Worm (Caenorhabditis elegans): ENCODE results near the gene eif-1.

eif-1 gene

ce11 chrII:4960690-4961089 lies 32.7 kb downstream of the eif-1 start:
- TF ChIP-seq tra-1 (GFP tag; IDR thresholded peaks at IDR 0.05) (no peak), dve-1 (tag; optimal IDR thresholded peaks at IDR 0.05; ENCODE audit: insufficient read depth) (peak; percentile 50), vab-7 (GFP tag; IDR thresholded peaks at IDR 0.05) (no peak), unc-62 (GFP tag; optimal IDR thresholded peaks at IDR 0.05 in 1 of 2) (no peak), unc-62 (tag; optimal IDR thresholded peaks at IDR 0.05) (no peak), lin-1 (GFP tag; IDR thresholded peaks at IDR 0.05) (no peak), tag-97 (GFP tag; IDR thresholded peaks at IDR 0.05) (no peak), fos-1 (tag; optimal IDR thresholded peaks at IDR 0.05) (no peak), nhr-48 (tag; optimal IDR thresholded peaks at IDR 0.05) (no peak), ZK546.5 (tag; optimal IDR thresholded peaks at IDR 0.05) (no peak), hif-1 (tag; optimal IDR thresholded peaks at IDR 0.05) (no peak), R02D3.7 (tag; optimal IDR thresholded peaks at IDR 0.05) (no peak), nhr-28 (tag; optimal IDR thresholded peaks at IDR 0.05) (peak; percentile 83), daf-19 (GFP tag; conservative IDR thresholded peaks at IDR 0.05) (no peak), ceh-82 (tag; optimal IDR thresholded peaks at IDR 0.05) (no peak), mxl-2 (GFP tag; conservative IDR thresholded peaks at IDR 0.05) (no peak), Y5F2A.4 (GFP tag; optimal IDR thresholded peaks at IDR 0.05) (no peak), duxl-1 (tag; optimal IDR thresholded peaks at IDR 0.05; ENCODE audit: poor library complexity) (no peak), lsy-2 (tag; optimal IDR thresholded peaks at IDR 0.05) (no peak), sdz-12 (GFP tag; optimal IDR thresholded peaks at IDR 0.05) (no peak), ceh-62 (tag; optimal IDR thresholded peaks at IDR 0.05) (no peak), nhr-42 (GFP tag; IDR thresholded peaks at IDR 0.05) (no peak), daf-16 (GFP tag; optimal IDR thresholded peaks at IDR 0.05) (no peak), daf-16 (tag; optimal IDR thresholded peaks at IDR 0.05) (peak; percentile 46), fkh-10 (GFP tag; optimal IDR thresholded peaks at IDR 0.05) (no peak), nhr-77 (tag; optimal IDR thresholded peaks at IDR 0.05) (peak; percentile 31), mes-2 (tag; optimal IDR thresholded peaks at IDR 0.05; ENCODE audit: poor library complexity, severe bottlenecking) (no peak), lin-29 (GFP tag; IDR thresholded peaks at IDR 0.05) (no peak), mxl-3 (GFP tag; optimal IDR thresholded peaks at IDR 0.05) (no peak), mdl-1 (tag; optimal IDR thresholded peaks at IDR 0.05) (no peak), egl-43 (GFP tag; IDR thresholded peaks at IDR 0.05) (no peak), gei-8 (GFP tag; optimal IDR thresholded peaks at IDR 0.05) (no peak), F10B5.3 (tag; optimal IDR thresholded peaks at IDR 0.05) (no peak), mep-1 (tag; optimal IDR thresholded peaks at IDR 0.05) (no peak), ces-1 (GFP tag; optimal IDR thresholded peaks at IDR 0.05) (no peak), zag-1 (tag; optimal IDR thresholded peaks at IDR 0.05) (no peak), nhr-76 (tag; optimal IDR thresholded peaks at IDR 0.05) (no peak), rbr-2 (tag; optimal IDR thresholded peaks at IDR 0.05) (no peak), pqm-1 (tag; optimal IDR thresholded peaks at IDR 0.05) (peak; percentile 33), dmd-6 (GFP tag; IDR thresholded peaks at IDR 0.05) (peak; percentile 42; the same call in 1 of the 2 replicates), dpl-1 (GFP tag; optimal IDR thresholded peaks at IDR 0.05) (no peak), snpc-4 (tag; optimal IDR thresholded peaks at IDR 0.05) (no peak), ama-1 (optimal IDR thresholded peaks at IDR 0.05) (no peak), ctbp-1 (GFP tag; IDR thresholded peaks at IDR 0.05) (no peak), hlh-11 (tag; optimal IDR thresholded peaks at IDR 0.05) (peak; percentile 30), skn-1 (tag; optimal IDR thresholded peaks at IDR 0.05) (no peak)
